Worm (Caenorhabditis elegans): ENCODE data around the gene his-61.

The his-61 gene

ce11 chrIV:7510829-7511228 lies 24.8 kb upstream of the his-61 start:
- TF ChIP-seq Y48G9A.11 (GFP tag; IDR thresholded peaks at IDR 0.05), result no peak
- TF ChIP-seq dpl-1 (GFP tag; optimal IDR thresholded peaks at IDR 0.05), result peak; percentile 18

- peak in 1 of 2 experiments; percentile 91 for TF ChIP-seq lsy-2 (tag; optimal IDR thresholded peaks at IDR 0.05)
- 0 out of 2 replicates have a peak, but pooled peaks have one; percentile 18 for TF ChIP-seq lin-38 (GFP tag; IDR thresholded peaks at IDR 0.05)
- no peak for TF ChIP-seq hlh-11 (tag; optimal IDR thresholded peaks at IDR 0.05)
- peak; percentile 9 for TF ChIP-seq F49E8.2 (tag; optimal IDR thresholded peaks at IDR 0.05; ENCODE audit: borderline replicate concordance)
- TF ChIP-seq unc-62 (GFP tag; optimal IDR thresholded peaks at IDR 0.05 in 1 of 2), result peak in 1 of 2 experiments; percentile 38
- no peak for TF ChIP-seq unc-62 (tag; optimal IDR thresholded peaks at IDR 0.05)
- peak; percentile 27 for TF ChIP-seq dpl-1 (GFP tag; optimal IDR thresholded peaks at IDR 0.05)
- no peak for TF ChIP-seq unc-39 (tag; optimal IDR thresholded peaks at IDR 0.05)
- 0 out of 2 replicates have a peak, but pooled peaks have one; percentile 47 for TF ChIP-seq Y48G9A.11 (GFP tag; IDR thresholded peaks at IDR 0.05)
- TF ChIP-seq Y105C5A.15 (GFP tag; IDR thresholded peaks at IDR 0.05), result no peak
- TF ChIP-seq ceh-44 (GFP tag; IDR thresholded peaks at IDR 0.05), result no peak
- peak; percentile 48 for TF ChIP-seq mes-2 (tag; optimal IDR thresholded peaks at IDR 0.05; ENCODE audit: poor library complexity, severe bottlenecking)
- no peak for TF ChIP-seq daf-16 (GFP tag; optimal IDR thresholded peaks at IDR 0.05)
- peak; percentile 16 for TF ChIP-seq daf-16 (tag; optimal IDR thresholded peaks at IDR 0.05)
Measured at ce11 chrIV:7508850-7509249, 22.8 kb upstream of the his-61 start.

- TF ChIP-seq Y48G9A.11 (GFP tag; IDR thresholded peaks at IDR 0.05) (no peak), ceh-28 (tag; optimal IDR thresholded peaks at IDR 0.05) (no peak), nhr-25 (tag; optimal IDR thresholded peaks at IDR 0.05; ENCODE audit: borderline replicate concordance, insufficient read depth) (peak; percentile 84), nhr-111 (GFP tag; optimal IDR thresholded peaks at IDR 0.05) (no peak), ctbp-1 (GFP tag; IDR thresholded peaks at IDR 0.05) (peak; percentile 63; the same call in 1 of the 2 replicates), fkh-10 (GFP tag; optimal IDR thresholded peaks at IDR 0.05) (peak; percentile 39), ceh-62 (tag; optimal IDR thresholded peaks at IDR 0.05) (no peak), mdt-29 (GFP tag; IDR thresholded peaks at IDR 0.05) (no peak), nhr-237 (tag; optimal IDR thresholded peaks at IDR 0.05) (no peak), set-16 (GFP tag; IDR thresholded peaks at IDR 0.05) (no peak), nhr-76 (tag; optimal IDR thresholded peaks at IDR 0.05) (no peak), nhr-10 (tag; optimal IDR thresholded peaks at IDR 0.05) (peak; percentile 50), F49E8.2 (tag; optimal IDR thresholded peaks at IDR 0.05; ENCODE audit: borderline replicate concordance) (no peak), unc-62 (GFP tag; optimal IDR thresholded peaks at IDR 0.05 in 1 of 2) (no peak), unc-62 (tag; optimal IDR thresholded peaks at IDR 0.05) (no peak), nhr-42 (GFP tag; IDR thresholded peaks at IDR 0.05) (peak; percentile 71; the same call in 1 of the 2 replicates), F26F4.8 (GFP tag; conservative IDR thresholded peaks at IDR 0.05) (no peak), rbr-2 (tag; optimal IDR thresholded peaks at IDR 0.05) (peak; percentile 72), lim-7 (GFP tag; IDR thresholded peaks at IDR 0.05) (peak; percentile 13; the same call in 1 of the 2 replicates), dmd-8 (GFP tag; IDR thresholded peaks at IDR 0.05) (peak; percentile 73; the same call in 1 of the 2 replicates), gei-8 (GFP tag; optimal IDR thresholded peaks at IDR 0.05) (no peak), egl-43 (GFP tag; IDR thresholded peaks at IDR 0.05) (no peak), ceh-44 (GFP tag; IDR thresholded peaks at IDR 0.05) (no peak), ceh-20 (GFP tag; IDR thresholded peaks at IDR 0.05) (peak; percentile 84), spr-1 (tag; optimal IDR thresholded peaks at IDR 0.05) (peak; percentile 16), snpc-4 (tag; optimal IDR thresholded peaks at IDR 0.05) (no peak), ama-1 (optimal IDR thresholded peaks at IDR 0.05) (peak; percentile 24), attf-4 (tag; optimal IDR thresholded peaks at IDR 0.05) (no peak), madf-5 (GFP tag; IDR thresholded peaks at IDR 0.05) (0 out of 4 replicates have a peak, but pooled peaks of 1 of the 2 experiments have one; percentile 51), jun-1 (tag; optimal IDR thresholded peaks at IDR 0.05) (no peak), lin-13 (GFP tag; optimal IDR thresholded peaks at IDR 0.05) (peak; percentile 72), lin-29 (GFP tag; IDR thresholded peaks at IDR 0.05) (0 out of 2 replicates have a peak, but pooled peaks have one; percentile 22), D1046.2 (GFP tag; IDR thresholded peaks at IDR 0.05) (no peak), cey-2 (tag; optimal IDR thresholded peaks at IDR 0.05; ENCODE audit: borderline replicate concordance, insufficient read depth) (no peak), unc-130 (GFP tag; optimal IDR thresholded peaks at IDR 0.05) (no peak), ztf-11 (tag; optimal IDR thresholded peaks at IDR 0.05) (no peak), F37D6.2 (tag; optimal IDR thresholded peaks at IDR 0.05) (peak; percentile 13), Y105C5A.15 (GFP tag; IDR thresholded peaks at IDR 0.05) (no peak)
Measured at ce11 chrIV:7507841-7508509, 22.0 kb upstream of the his-61 start, which contains the start of the genes vdac-1 and R05G6.5. TSS of gene vdac-1 (minus strand) at chrIV:7507891. TSS of gene R05G6.5 (plus strand) at chrIV:7508367.
